Fruit fly (Drosophila melanogaster): ENCODE data around the gene ND-15.
A peak's percentile ranks its signal among the peaks of the same experiment; 100 is the strongest.

The ND-15 gene

DNA sequence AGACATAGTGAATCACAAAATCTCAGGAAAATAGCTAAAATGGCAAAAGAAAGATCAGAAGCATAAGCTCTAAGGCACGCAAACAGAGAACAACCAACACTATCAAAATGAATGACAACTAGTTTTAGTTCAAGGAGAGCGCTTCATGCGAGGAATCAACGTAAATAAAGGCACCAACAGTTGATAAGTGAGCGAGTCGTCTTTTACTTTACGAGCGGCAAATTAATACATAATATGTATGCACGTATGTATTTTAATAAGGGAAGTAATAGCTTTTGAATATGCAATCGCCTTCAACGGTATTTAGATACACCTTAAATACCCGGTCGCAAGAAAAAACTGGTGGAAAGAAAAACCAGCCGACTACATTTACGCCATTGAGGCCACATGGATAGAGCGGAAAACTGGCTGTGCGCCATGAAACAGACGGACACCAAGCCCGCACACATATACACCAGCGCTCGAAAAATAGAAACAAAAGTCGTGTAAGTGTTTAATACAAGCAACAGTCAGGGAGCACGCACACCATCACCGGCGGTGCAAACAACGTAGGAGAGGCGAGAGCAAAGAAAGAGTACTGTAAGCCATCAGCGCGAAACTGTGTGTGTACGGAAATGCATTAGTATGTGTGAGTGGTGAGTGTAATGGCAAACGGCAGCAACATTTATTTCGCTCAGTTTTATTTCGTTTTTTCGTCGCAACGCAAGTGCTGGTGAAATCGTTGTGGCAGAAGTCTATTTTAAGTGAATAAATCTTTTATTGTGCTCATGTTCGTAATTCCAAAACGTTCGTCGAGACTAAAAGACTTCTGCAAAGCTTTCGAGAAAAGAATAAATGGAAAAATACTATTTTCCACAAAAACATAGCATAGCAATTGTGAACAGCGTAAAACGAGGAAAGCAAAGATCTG, 47.9 kb upstream of the ND-15 start, which contains the start of gene dbr (continued):
- TF ChIP-seq ac (GFP tag; optimal IDR thresholded peaks at IDR 0.05) (no peak), bbx (GFP tag; IDR thresholded peaks at IDR 0.05; ENCODE audit: partially characterized antibody) (0 out of 2 replicates have a peak, but pooled peaks have one; percentile 7), inv (GFP tag; IDR thresholded peaks at IDR 0.05; ENCODE audit: partially characterized antibody) (no peak), CG8281 (tag; optimal IDR thresholded peaks at IDR 0.05) (no peak), HmgD (GFP tag; optimal IDR thresholded peaks at IDR 0.05) (no peak), ewg (GFP tag; optimal IDR thresholded peaks at IDR 0.05) (peak; percentile 6), nmo (GFP tag; optimal IDR thresholded peaks at IDR 0.05) (no peak), esg (GFP tag; conservative IDR thresholded peaks at IDR 0.05) (no peak), Hsf (GFP tag; optimal IDR thresholded peaks at IDR 0.05) (no peak), CG12071 (GFP tag; optimal IDR thresholded peaks at IDR 0.05) (no peak), Pdp1 (GFP tag; optimal IDR thresholded peaks at IDR 0.05) (peak in 1 of 2 experiments; percentile 92), CG9609 (GFP tag; optimal IDR thresholded peaks at IDR 0.05) (no peak), twi (tag; optimal IDR thresholded peaks at IDR 0.05) (peak; percentile 82), Opbp (GFP tag; IDR thresholded peaks at IDR 0.05; ENCODE audit: partially characterized antibody) (no peak), tio (GFP tag; optimal IDR thresholded peaks at IDR 0.05) (no peak), tin (GFP tag; optimal IDR thresholded peaks at IDR 0.05) (no peak), Neu2 (GFP tag; optimal IDR thresholded peaks at IDR 0.05; ENCODE audit: borderline replicate concordance) (no peak), Sry-β (GFP tag; optimal IDR thresholded peaks at IDR 0.05) (no peak), h (optimal IDR thresholded peaks at IDR 0.05) (no peak), CG12391 (tag; optimal IDR thresholded peaks at IDR 0.05) (no peak), Hr3 (GFP tag; optimal IDR thresholded peaks at IDR 0.05) (no peak), schlank (tag; optimal IDR thresholded peaks at IDR 0.05) (no peak), jing (GFP tag; optimal IDR thresholded peaks at IDR 0.05) (no peak), Taf1 (GFP tag; IDR thresholded peaks at IDR 0.05) (no peak), CG4360 (GFP tag; IDR thresholded peaks at IDR 0.05) (no peak), nerfin-1 (tag; optimal IDR thresholded peaks at IDR 0.05) (peak; percentile 24), CG16813 (GFP tag; IDR thresholded peaks at IDR 0.05; ENCODE audit: partially characterized antibody) (no peak), NfI (GFP tag; optimal IDR thresholded peaks at IDR 0.05) (peak; percentile 26), tap (tag; optimal IDR thresholded peaks at IDR 0.05) (peak; percentile 15), Usf (GFP tag; optimal IDR thresholded peaks at IDR 0.05) (no peak), abd-A (tag; optimal IDR thresholded peaks at IDR 0.05) (peak; percentile 91), salm (tag; optimal IDR thresholded peaks at IDR 0.05) (no peak), CG14050 (GFP tag; IDR thresholded peaks at IDR 0.05) (no peak), CG11504 (tag; optimal IDR thresholded peaks at IDR 0.05) (peak; percentile 57), CG17385 (GFP tag; optimal IDR thresholded peaks at IDR 0.05) (peak; percentile 18), grn (GFP tag; optimal IDR thresholded peaks at IDR 0.05) (no peak), Mes4 (GFP tag; optimal IDR thresholded peaks at IDR 0.05) (no peak), ab (GFP tag; optimal IDR thresholded peaks at IDR 0.05) (no peak), CG6854 (GFP tag; optimal IDR thresholded peaks at IDR 0.05) (no peak), E2f1 (GFP tag; IDR thresholded peaks at IDR 0.05) (no peak), H15 (GFP tag; IDR thresholded peaks at IDR 0.05) (no peak), CG8944 (GFP tag; optimal IDR thresholded peaks at IDR 0.05) (no peak), Sin3A (optimal IDR thresholded peaks at IDR 0.05) (no peak), CG7963 (GFP tag; IDR thresholded peaks at IDR 0.05; ENCODE audit: partially characterized antibody) (no peak), stwl (tag; optimal IDR thresholded peaks at IDR 0.05) (no peak), fru (optimal IDR thresholded peaks at IDR 0.05) (no peak), CoRest (tag; optimal IDR thresholded peaks at IDR 0.05) (peak; percentile 58), Lpt (GFP tag; optimal IDR thresholded peaks at IDR 0.05) (peak; percentile 86), CG7928 (GFP tag; optimal IDR thresholded peaks at IDR 0.05) (no peak), CG7786 (GFP tag; optimal IDR thresholded peaks at IDR 0.05) (no peak)
